Worm (Caenorhabditis elegans): Measurements from ENCODE around the gene T03F6.9.
"Not testable (repeated sequence)": the region's sequence is repeated elsewhere in the genome, so short reads cannot be mapped to it uniquely, and the experiment has no call there.

Gene T03F6.9

DNA sequence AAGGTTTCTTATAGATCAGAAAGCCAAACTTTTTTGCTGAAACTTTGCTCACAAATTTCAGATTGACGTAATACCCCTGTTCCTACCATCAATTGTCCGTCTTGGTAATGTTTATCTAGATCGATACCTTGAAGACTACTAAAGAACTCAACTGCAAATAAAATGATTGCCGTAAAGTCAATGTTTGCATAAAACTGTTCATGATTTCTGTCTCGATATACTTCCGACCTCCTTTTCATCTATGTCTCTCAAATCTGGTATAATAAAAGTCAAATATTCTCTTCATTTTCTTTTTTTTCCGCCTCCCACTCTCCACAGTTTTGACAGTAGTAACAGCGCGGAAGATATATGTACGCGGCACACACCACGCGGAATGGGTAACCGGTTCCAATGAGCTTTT is 34.6 kb upstream of the T03F6.9 start, which contains the start of gene nas-1:
nas-1 (plus strand) TSS at position 301 of the 400 bp plus-strand sequence.
- TF ChIP-seq dox-1 (GFP tag; IDR thresholded peaks at IDR 0.05): no peak
- TF ChIP-seq aptf-2 (GFP tag; conservative IDR thresholded peaks at IDR 0.05): no peak
- no peak for TF ChIP-seq lsy-27 (tag; optimal IDR thresholded peaks at IDR 0.05; ENCODE audit: borderline replicate concordance, insufficient read depth)

- TF ChIP-seq Y53F4B.3 (GFP tag; IDR thresholded peaks at IDR 0.05) (no peak), mes-4 (tag; optimal IDR thresholded peaks at IDR 0.05) (no peak), unc-130 (GFP tag; optimal IDR thresholded peaks at IDR 0.05) (no peak), hlh-26 (GFP tag; conservative IDR thresholded peaks at IDR 0.05) (no peak), hsf-1 (GFP tag; IDR thresholded peaks at IDR 0.05) (no peak), ztf-18 (tag; optimal IDR thresholded peaks at IDR 0.05) (no peak), mcd-1 (GFP tag; IDR thresholded peaks at IDR 0.05) (no peak), Y56A3A.18 (GFP tag; IDR thresholded peaks at IDR 0.05) (no peak), ztf-22 (GFP tag; optimal IDR thresholded peaks at IDR 0.05) (no peak), egrh-3 (GFP tag; IDR thresholded peaks at IDR 0.05) (no peak), atf-7 (tag; optimal IDR thresholded peaks at IDR 0.05) (no peak)
These were observed 33.5 kb upstream of the T03F6.9 start, which contains the start of gene ttr-52 for ce11 chrIII:13404418-13404817. Gene ttr-52 (plus strand): TSS chrIII:13404718.

ce11 chrIII:13402934-13403333 is 32.1 kb upstream of the T03F6.9 start, which contains the start of gene mig-18:
Gene mig-18 (plus strand): TSS chrIII:13403234.
- TF ChIP-seq nfyb-1 (GFP tag; IDR thresholded peaks at IDR 0.05): no peak
- TF ChIP-seq snpc-3.4 (tag; optimal IDR thresholded peaks at IDR 0.05): no peak
- TF ChIP-seq B0336.3 (GFP tag; IDR thresholded peaks at IDR 0.05): no peak
- no peak for TF ChIP-seq nhr-179 (tag; optimal IDR thresholded peaks at IDR 0.05)

- not testable (repeated sequence) for TF ChIP-seq nfya-2, madf-3, Y56A3A.18 (GFP tag; IDR thresholded peaks at IDR 0.05)
These were observed 30.9 kb upstream of the T03F6.9 start, which contains the start of the genes srlf-9 and srlf-10 for ce11 chrIII:13401673-13402258. Gene srlf-9 (minus strand): TSS chrIII:13401773. Gene srlf-10 (plus strand): TSS chrIII:13402208.

ce11 chrIII:13395262-13395661 is 24.4 kb upstream of the T03F6.9 start, which contains the start of gene F11F1.1:
Gene F11F1.1 (plus strand): TSS chrIII:13395562.
- TF ChIP-seq mes-4 (tag; optimal IDR thresholded peaks at IDR 0.05) (no peak), hmg-20 (GFP tag; IDR thresholded peaks at IDR 0.05) (no peak), nhr-179 (tag; optimal IDR thresholded peaks at IDR 0.05) (no peak), ztf-18 (tag; optimal IDR thresholded peaks at IDR 0.05) (no peak), ztf-3 (GFP tag; optimal IDR thresholded peaks at IDR 0.05) (no peak), unc-62 (GFP tag; optimal IDR thresholded peaks at IDR 0.05) (no peak)

DNA sequence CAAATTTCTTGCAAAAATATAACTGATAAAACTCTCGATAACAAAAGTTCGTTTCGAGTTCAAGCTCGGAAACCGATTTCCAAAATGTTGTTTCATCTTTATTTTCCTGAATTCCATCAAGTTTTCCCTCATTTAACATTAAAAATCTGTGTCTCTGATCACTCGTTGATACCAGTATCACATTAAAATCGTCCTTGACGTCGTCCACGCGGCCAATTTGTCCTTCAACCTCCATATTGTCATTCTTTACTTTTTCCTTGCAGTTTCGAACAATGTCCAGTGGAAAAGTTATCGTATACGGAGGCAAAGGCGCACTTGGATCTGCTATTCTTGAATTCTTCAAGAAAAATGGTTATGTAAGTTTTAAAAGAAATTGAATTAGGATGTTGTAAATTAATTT is 22.8 kb upstream of the T03F6.9 start, which contains the start of gene qdpr-1:
qdpr-1 (plus strand) TSS at position 264 of the 400 bp plus-strand sequence.
- TF ChIP-seq lin-35 (GFP tag; optimal IDR thresholded peaks at IDR 0.05): no peak
- no peak for TF ChIP-seq lin-26 (GFP tag; IDR thresholded peaks at IDR 0.05)
- TF ChIP-seq mes-4 (tag; optimal IDR thresholded peaks at IDR 0.05): no peak

DNA sequence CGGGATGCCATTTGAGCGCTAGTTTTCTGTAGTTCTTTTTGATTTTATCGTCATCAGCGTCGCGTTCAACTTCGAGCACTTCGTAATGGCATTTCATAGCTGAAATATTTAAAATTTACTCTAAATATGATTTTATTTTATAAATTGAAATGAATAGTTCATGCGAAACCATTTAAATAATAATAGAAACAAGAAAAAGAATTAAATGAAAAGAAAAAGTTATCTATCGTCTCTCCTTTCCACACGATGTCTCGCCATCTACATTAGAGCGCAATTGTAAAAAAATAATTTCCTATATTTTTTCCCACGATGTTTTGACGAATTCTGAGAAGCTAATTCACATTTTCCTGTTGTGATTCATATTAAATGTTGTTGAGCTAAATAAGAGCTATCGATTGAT is 22.4 kb upstream of the T03F6.9 start, which contains the start of gene dnj-17:
dnj-17 (minus strand) TSS at position 101 of the 400 bp plus-strand sequence.
- TF ChIP-seq dpl-1 (GFP tag; optimal IDR thresholded peaks at IDR 0.05): no peak
- TF ChIP-seq hmg-1.2 (GFP tag; IDR thresholded peaks at IDR 0.05): peak; percentile 72
